Fruit fly (Drosophila melanogaster) whole organism, pupa: ENCODE measurements around the gene amd.
A peak's percentile ranks its signal among the peaks of the same experiment; 100 is the strongest.

Source experiments
- CG10348 ChIP-seq: fragments of 200-800 bp; sonication (Bioruptor generic); IDR thresholded peaks from 2 replicates; pipeline ENCODE4 v1.3.6; 2022; ENCODE audit warnings: missing biosample characterization, missing genetic modification characterization
- CG12605 ChIP-seq: fragments of 200-800 bp; sonication (Bioruptor generic); IDR thresholded peaks from 2 replicates; pipeline ENCODE4 v1.3.6; 2022; ENCODE audit warnings: missing biosample characterization, missing genetic modification characterization
- CG13204 ChIP-seq: fragments of 200-800 bp; sonication (Bioruptor generic); optimal IDR thresholded peaks from 2 replicates; lab custom pipeline; 2018; ENCODE audit warnings: missing biosample characterization, mild to moderate bottlenecking, missing genetic modification characterization, moderate library complexity
- CG14655 ChIP-seq: fragments of 200-800 bp; sonication (Bioruptor generic); optimal IDR thresholded peaks from 3 replicates; lab custom pipeline; 2017; ENCODE audit warnings: mild to moderate bottlenecking, missing biosample characterization, missing genetic modification reagents, missing genetic modification characterization
- CG15710 ChIP-seq: fragments of 200-800 bp; sonication (Bioruptor generic); optimal IDR thresholded peaks from 2 replicates; lab custom pipeline; 2018; ENCODE audit warnings: missing biosample characterization, mild to moderate bottlenecking, missing genetic modification characterization, moderate library complexity
- CG17806 ChIP-seq: fragments of 200-800 bp; sonication (Bioruptor generic); optimal IDR thresholded peaks from 2 replicates; lab custom pipeline; 2018; ENCODE audit warnings: missing biosample characterization, mild to moderate bottlenecking, missing genetic modification characterization, moderate library complexity
- CG32121 ChIP-seq: fragments of 200-800 bp; sonication (Bioruptor generic); IDR thresholded peaks from 2 replicates; pipeline ENCODE4 v1.3.6; 2022; ENCODE audit warnings: missing biosample characterization, missing genetic modification characterization
- CG34367 ChIP-seq: fragments of 200-800 bp; sonication (Bioruptor generic); optimal IDR thresholded peaks from 2 replicates; lab custom pipeline; 2018; ENCODE audit warnings: missing biosample characterization, mild to moderate bottlenecking, missing genetic modification characterization
- CG4496 ChIP-seq: fragments of 200-800 bp; sonication (Bioruptor generic); IDR thresholded peaks from 3 replicates; pipeline ENCODE4 v1.3.6; 2022; ENCODE audit warnings: missing biosample characterization, missing genetic modification characterization
- CG8159 ChIP-seq: fragments of 200-800 bp; sonication (Bioruptor generic); optimal IDR thresholded peaks from 3 replicates; lab custom pipeline; 2018; ENCODE audit warnings: missing biosample characterization, mild to moderate bottlenecking, missing genetic modification characterization, moderate library complexity
- CG8301 ChIP-seq: fragments of 200-800 bp; sonication (Bioruptor generic); optimal IDR thresholded peaks from 2 replicates; lab custom pipeline; 2018; ENCODE audit warnings: missing biosample characterization, mild to moderate bottlenecking, missing genetic modification characterization
- CG9948 ChIP-seq: fragments of 200-800 bp; sonication (Bioruptor generic); optimal IDR thresholded peaks from 2 replicates; lab custom pipeline; 2018; ENCODE audit warnings: missing biosample characterization, mild to moderate bottlenecking, missing genetic modification characterization, moderate library complexity
- D1 ChIP-seq: fragments of 200-800 bp; sonication (Bioruptor generic); optimal IDR thresholded peaks from 2 replicates; lab custom pipeline; 2018; ENCODE audit warnings: missing biosample characterization, mild to moderate bottlenecking, missing genetic modification characterization, moderate library complexity
- EcR ChIP-seq: fragments of 200-800 bp; sonication (Bioruptor generic); optimal IDR thresholded peaks from 3 replicates; lab custom pipeline; 2019; ENCODE audit warnings: missing biosample characterization, missing genetic modification characterization, mild to moderate bottlenecking, moderate library complexity, missing genetic modification reagents
- Ets98B ChIP-seq: fragments of 200-800 bp; sonication (Bioruptor generic); IDR thresholded peaks from 2 replicates; pipeline ENCODE4 v1.3.6; 2022; ENCODE audit warnings: missing biosample characterization, missing genetic modification characterization
- Pif1A ChIP-seq: fragments of 200-800 bp; sonication (Bioruptor generic); optimal IDR thresholded peaks from 3 replicates; lab custom pipeline; 2016; ENCODE audit warnings: missing biosample characterization, missing genetic modification characterization
- Pif1B ChIP-seq: fragments of 200-800 bp; sonication (Bioruptor generic); optimal IDR thresholded peaks from 3 replicates; lab custom pipeline; 2016; ENCODE audit warnings: missing biosample characterization, missing genetic modification characterization
- Snoo ChIP-seq: fragments of 200-800 bp; sonication (Bioruptor generic); optimal IDR thresholded peaks from 3 replicates; lab custom pipeline; 2017; ENCODE audit warnings: missing biosample characterization, mild to moderate bottlenecking, missing genetic modification characterization, inconsistent platforms
- fd96Ca ChIP-seq: fragments of 200-800 bp; sonication (Bioruptor generic); IDR thresholded peaks from 3 replicates; pipeline ENCODE4 v1.3.6; 2022; ENCODE audit warnings: missing biosample characterization, missing genetic modification characterization
- gl ChIP-seq: fragments of 200-800 bp; sonication (Bioruptor generic); optimal IDR thresholded peaks from 2 replicates; lab custom pipeline; 2018; ENCODE audit warnings: missing biosample characterization, mild to moderate bottlenecking, missing genetic modification characterization
- rn ChIP-seq: fragments of 200-800 bp; sonication (Bioruptor generic); IDR thresholded peaks from 2 replicates; pipeline ENCODE4 v1.3.6; 2022; ENCODE audit warnings: missing biosample characterization, missing genetic modification characterization

amd gene

DNA sequence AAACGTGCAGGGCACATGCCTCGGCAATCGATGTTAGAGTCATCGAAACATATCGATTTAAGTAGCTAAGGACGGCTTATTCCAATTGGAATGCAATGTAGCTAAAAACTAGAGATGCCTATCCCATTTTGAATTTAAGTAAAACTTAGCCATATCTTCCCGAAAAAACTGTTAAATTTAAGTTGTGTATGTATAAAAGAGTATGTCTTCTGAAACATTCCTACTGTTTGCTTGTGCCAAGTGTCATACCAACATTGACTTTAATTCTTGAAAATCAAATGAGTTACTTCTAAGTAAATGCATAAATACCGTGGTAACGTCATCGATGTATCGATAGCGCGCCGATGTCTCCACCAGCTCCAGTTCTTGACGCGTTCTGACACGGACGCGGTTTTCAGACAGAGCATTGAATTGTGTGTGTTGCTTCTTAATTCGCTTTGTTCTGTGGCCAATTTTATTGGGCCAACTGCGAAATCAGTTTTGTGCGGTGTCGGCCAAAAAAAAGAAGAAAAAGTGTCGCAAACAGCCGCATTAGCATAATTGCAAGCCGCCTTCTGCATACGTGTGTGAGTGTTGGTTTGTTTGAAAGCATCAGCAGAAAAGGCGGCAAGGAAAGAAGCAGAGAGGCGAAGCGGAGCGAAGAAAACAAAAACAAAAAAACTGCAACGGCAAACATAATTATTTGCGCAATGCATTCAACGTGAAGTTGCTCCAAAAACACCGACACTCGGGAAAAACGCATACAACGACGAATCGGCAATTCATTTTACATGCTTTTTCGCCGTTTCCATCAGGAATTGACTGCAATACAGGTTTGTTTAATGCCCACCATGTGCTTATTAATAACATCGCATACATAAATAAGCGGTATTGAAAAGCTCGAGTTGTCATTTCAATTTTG lies 23.8 kb downstream of the amd start, which contains the start of gene brat:
brat (plus strand) TSS at position 352 of the 901 bp plus-strand sequence.
- TF ChIP-seq CG34367 (tag; lab: Kevin White, UChicago) = no peak
- TF ChIP-seq CG15710 (tag; lab: Kevin White, UChicago) = peak; percentile 37
- TF ChIP-seq CG8301 (tag; lab: Kevin White, UChicago) = peak; percentile 16
- TF ChIP-seq CG32121 (GFP tag; lab: Robert Waterston, UW) = no peak
- TF ChIP-seq CG8159 = peak; percentile 10
- TF ChIP-seq CG4496 = 0 out of 3 replicates have a peak, but pooled peaks have one; percentile 35
- TF ChIP-seq, all 21 proteins: peak for 4

DNA sequence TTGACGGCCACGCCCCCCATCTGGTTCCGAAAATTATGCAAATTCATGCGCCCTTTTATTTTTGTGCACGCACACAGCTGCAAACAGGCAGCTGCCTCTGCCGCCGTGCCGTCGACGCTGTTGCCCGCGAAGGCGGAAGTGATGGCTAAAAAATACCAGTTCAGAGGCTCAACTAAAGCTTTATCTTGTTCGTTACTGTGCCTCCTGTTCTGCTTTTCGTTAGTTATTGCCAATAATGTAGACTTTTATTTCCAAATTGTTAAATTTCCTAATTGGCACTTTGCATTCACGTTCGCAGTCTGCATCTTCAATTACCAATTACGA lies 24.4 kb downstream of the amd start:
- TF ChIP-seq Pif1B (GFP tag; lab: Kevin White, UChicago) = no peak
- TF ChIP-seq CG8301 (tag; lab: Kevin White, UChicago) = no peak
- no peak for TF ChIP-seq Snoo (tag; lab: Kevin White, UChicago)
- TF ChIP-seq, all 21 proteins: peak for 0

DNA sequence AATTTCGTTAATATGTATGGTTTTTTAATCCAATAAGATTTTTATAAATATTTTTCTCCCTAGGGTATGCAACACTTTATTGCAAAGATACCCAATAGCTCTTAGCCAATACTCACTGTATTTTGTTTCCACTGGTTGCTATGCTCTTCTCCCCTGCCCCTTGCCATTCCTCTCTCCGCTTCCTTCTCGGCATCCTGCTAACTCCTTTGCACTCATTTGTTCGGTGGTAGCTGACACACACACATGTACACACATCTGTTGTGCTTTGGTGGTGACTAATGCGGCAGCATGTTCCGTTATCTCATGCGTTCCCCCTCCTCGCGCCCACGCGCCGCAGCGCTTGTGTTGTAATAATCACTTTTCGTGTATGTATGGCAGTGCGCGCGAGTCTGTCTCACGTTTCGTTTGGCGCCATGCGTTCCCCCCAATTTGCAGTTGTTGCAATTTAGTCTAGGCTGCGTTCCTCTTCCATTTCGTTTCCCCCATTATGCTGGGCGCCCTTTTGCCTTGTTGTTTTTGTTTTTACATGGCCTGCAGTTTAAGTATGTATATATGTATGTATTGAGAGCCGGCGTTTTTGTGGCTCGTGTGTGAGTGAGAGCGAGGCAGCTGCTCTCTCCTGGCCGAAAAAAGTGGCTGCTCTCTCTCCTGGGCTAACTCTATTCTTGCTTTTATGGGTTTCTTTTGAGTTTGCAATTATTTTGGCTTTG lies 25.0 kb downstream of the amd start, which contains the start of gene Polr1D:
Polr1D (minus strand) TSS at position 420 of the 710 bp plus-strand sequence.
- TF ChIP-seq CG34367 (tag; lab: Kevin White, UChicago) = peak; percentile 17
- no peak for TF ChIP-seq D1 (tag; lab: Kevin White, UChicago)
- no peak for TF ChIP-seq Pif1B (GFP tag; lab: Kevin White, UChicago)
- peak; percentile 23; the same call in 1 of the 3 replicates for TF ChIP-seq fd96Ca
- TF ChIP-seq CG12605 (GFP tag; lab: Robert Waterston, UW) = peak; percentile 45; the same call in 1 of the 2 replicates
- TF ChIP-seq CG17806 (tag; lab: Kevin White, UChicago) = no peak
- peak; percentile 84 for TF ChIP-seq CG13204 (GFP tag; lab: Kevin White, UChicago)
- no peak for TF ChIP-seq Snoo (tag; lab: Kevin White, UChicago)
- TF ChIP-seq CG14655 (GFP tag; lab: Kevin White, UChicago) = no peak
- no peak; the same call in 1 of the 2 replicates for TF ChIP-seq CG32121 (GFP tag; lab: Robert Waterston, UW)
- TF ChIP-seq EcR (GFP tag; lab: Kevin White, UChicago) = peak; percentile 94
- peak; percentile 4 for TF ChIP-seq Pif1A
- TF ChIP-seq Ets98B (GFP tag; lab: Robert Waterston, UW) = peak; percentile 40
- TF ChIP-seq CG8301 (tag; lab: Kevin White, UChicago) = peak; percentile 31
- TF ChIP-seq CG8159 = peak; percentile 62
- TF ChIP-seq gl (tag; lab: Kevin White, UChicago) = no peak
- TF ChIP-seq CG10348 (GFP tag; lab: Robert Waterston, UW) = no peak
- peak; percentile 41 for TF ChIP-seq CG15710 (tag; lab: Kevin White, UChicago)
- peak; percentile 43; the same call in 2 of the 3 replicates for TF ChIP-seq CG4496
- TF ChIP-seq CG9948 (tag; lab: Kevin White, UChicago) = peak; percentile 14
- TF ChIP-seq rn (GFP tag; lab: Robert Waterston, UW) = no peak

dm6 chr2L:19135955-19136677 lies 26.2 kb downstream of the amd start:
- 0 out of 3 replicates have a peak, but pooled peaks have one; percentile 47 for TF ChIP-seq CG4496
- peak; percentile 81 for TF ChIP-seq CG15710 (tag; lab: Kevin White, UChicago)
- no peak for TF ChIP-seq CG32121 (GFP tag; lab: Robert Waterston, UW)
- TF ChIP-seq Snoo (tag; lab: Kevin White, UChicago) = peak; percentile 80
- TF ChIP-seq CG17806 (tag; lab: Kevin White, UChicago) = peak; percentile 92
- peak; percentile 92 for TF ChIP-seq EcR (GFP tag; lab: Kevin White, UChicago)
- peak; percentile 88 for TF ChIP-seq CG34367 (tag; lab: Kevin White, UChicago)
- 0 out of 2 replicates have a peak, but pooled peaks have one; percentile 10 for TF ChIP-seq rn (GFP tag; lab: Robert Waterston, UW)
- TF ChIP-seq CG10348 (GFP tag; lab: Robert Waterston, UW) = no peak
- peak; percentile 89 for TF ChIP-seq D1 (tag; lab: Kevin White, UChicago)
- peak; percentile 62 for TF ChIP-seq CG8301 (tag; lab: Kevin White, UChicago)
- TF ChIP-seq Ets98B (GFP tag; lab: Robert Waterston, UW) = no peak
- TF ChIP-seq Pif1B (GFP tag; lab: Kevin White, UChicago) = peak; percentile 74
- TF ChIP-seq CG8159 = peak; percentile 93
- TF ChIP-seq gl (tag; lab: Kevin White, UChicago) = peak; percentile 52
- TF ChIP-seq CG13204 (GFP tag; lab: Kevin White, UChicago) = no peak
- TF ChIP-seq CG14655 (GFP tag; lab: Kevin White, UChicago) = peak; percentile 78
- TF ChIP-seq CG9948 (tag; lab: Kevin White, UChicago) = peak; percentile 91
- no peak for TF ChIP-seq fd96Ca
- no peak for TF ChIP-seq CG12605 (GFP tag; lab: Robert Waterston, UW)
- TF ChIP-seq Pif1A = peak; percentile 76
- TF ChIP-seq, all 21 proteins: peak for 15
